Worm (Caenorhabditis elegans) whole organism, midembryonic: ENCODE data around the gene sre-16.

Experiments
- T22C8.4 ChIP-seq: fragments of 200-800 bp; sonication (Bioruptor generic); IDR thresholded peaks from 2 replicates; pipeline ENCODE4 v1.3.6; 2022; ENCODE audit warnings: missing genetic modification characterization, missing compliant biosample characterization
- cog-1 ChIP-seq: sonication (generic microtip); optimal IDR thresholded peaks from 2 replicates; lab custom pipeline; 2016; ENCODE audit warnings: missing genetic modification characterization, missing compliant biosample characterization
- flt-1 ChIP-seq: fragments of 200-800 bp; sonication (Bioruptor generic); IDR thresholded peaks from 2 replicates; pipeline ENCODE4 v1.3.6; 2022; ENCODE audit warnings: missing genetic modification characterization, missing compliant biosample characterization
- klf-2 ChIP-seq: fragments of 200-800 bp; sonication (Bioruptor generic); conservative IDR thresholded peaks from 2 replicates; pipeline ENCODE4 v1.3.6; 2022; ENCODE audit warnings: missing genetic modification reagents, missing genetic modification characterization, missing compliant biosample characterization
- med-1 ChIP-seq: sonication (generic microtip); optimal IDR thresholded peaks from 2 replicates; lab custom pipeline; 2017; ENCODE audit warnings: missing genetic modification characterization, mild to moderate bottlenecking, missing compliant biosample characterization, antibody characterized with exemption, missing genetic modification reagents; ENCODE audit not compliant: insufficient read depth
- ref-1 ChIP-seq: fragments of 200-800 bp; sonication (Bioruptor generic); conservative IDR thresholded peaks from 2 replicates; pipeline ENCODE4 v1.3.6; 2022; ENCODE audit warnings: missing genetic modification reagents, missing genetic modification characterization, missing compliant biosample characterization
- tab-1 ChIP-seq: fragments of 200-800 bp; sonication (Bioruptor generic); IDR thresholded peaks from 2 replicates; pipeline ENCODE4 v1.3.6; 2022; ENCODE audit warnings: missing genetic modification characterization, missing compliant biosample characterization
- ztf-23 ChIP-seq: fragments of 200-800 bp; sonication (Bioruptor generic); IDR thresholded peaks from 2 replicates; pipeline ENCODE4 v1.3.6; 2022; ENCODE audit warnings: missing genetic modification reagents, missing genetic modification characterization, missing compliant biosample characterization
- ztf-29 ChIP-seq: fragments of 200-800 bp; sonication (Bioruptor generic); IDR thresholded peaks from 2 replicates; pipeline ENCODE4 v1.3.6; 2022; ENCODE audit warnings: missing genetic modification reagents, missing genetic modification characterization, missing compliant biosample characterization

The sre-16 gene

ce11 chrIV:12236011-12236410 lies at the start of gene sre-16:
TSS of gene sre-16 (minus strand) at chrIV:12236111.
- no peak for TF ChIP-seq ztf-29
- TF ChIP-seq klf-2 = no peak
- TF ChIP-seq ztf-23 (GFP tag; lab: Robert Waterston, UW) = no peak

ce11 chrIV:12282873-12283272 lies 47.0 kb upstream of the sre-16 start, which contains the start of gene hpo-12:
TSS of gene hpo-12 (plus strand) at chrIV:12283173.
- TF ChIP-seq cog-1 (tag; lab: Kevin White, UChicago) = no peak
- TF ChIP-seq T22C8.4 (GFP tag; lab: Robert Waterston, UW) = no peak
- no peak for TF ChIP-seq ztf-29

ce11 chrIV:12282157-12282789 lies 46.4 kb upstream of the sre-16 start, which contains the start of the genes C42C1.12 and C42C1.19:
TSS of gene C42C1.12 (minus strand) at chrIV:12282207.
TSS of gene C42C1.19 (plus strand) at chrIV:12282739.
- TF ChIP-seq ztf-29 (no peak), flt-1 (GFP tag; lab: Robert Waterston, UW) (no peak), med-1 (GFP tag; lab: Kevin White, UChicago) (no peak), ref-1 (GFP tag; lab: Robert Waterston, UW) (no peak), klf-2 (no peak), ztf-23 (GFP tag; lab: Robert Waterston, UW) (no peak), T22C8.4 (GFP tag; lab: Robert Waterston, UW) (no peak), cog-1 (tag; lab: Kevin White, UChicago) (no peak), tab-1 (GFP tag; lab: Robert Waterston, UW) (no peak)

DNA sequence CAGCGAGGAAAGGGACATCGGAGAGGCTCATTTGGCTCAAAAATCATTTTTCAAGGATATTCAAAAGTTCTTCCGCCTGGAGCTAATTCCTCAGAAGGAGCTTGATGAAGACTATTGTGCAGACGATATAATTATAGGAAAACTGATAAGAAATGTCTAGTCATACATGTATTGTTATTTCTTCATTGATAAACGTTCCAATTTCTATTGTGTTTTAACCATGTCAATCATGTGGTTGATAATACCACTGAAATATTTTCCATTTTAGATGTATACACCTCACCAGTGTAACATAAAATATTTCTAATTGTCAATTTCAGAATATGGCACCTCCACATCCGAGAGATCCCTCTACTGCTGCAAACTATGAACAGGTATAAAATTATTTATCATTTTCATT lies 43.4 kb upstream of the sre-16 start, which contains the start of gene ltah-1.1:
Gene ltah-1.1, plus strand, starts transcription at position 283 of the 400 bp plus-strand sequence.
- TF ChIP-seq tab-1 (GFP tag; lab: Robert Waterston, UW) = no peak

DNA sequence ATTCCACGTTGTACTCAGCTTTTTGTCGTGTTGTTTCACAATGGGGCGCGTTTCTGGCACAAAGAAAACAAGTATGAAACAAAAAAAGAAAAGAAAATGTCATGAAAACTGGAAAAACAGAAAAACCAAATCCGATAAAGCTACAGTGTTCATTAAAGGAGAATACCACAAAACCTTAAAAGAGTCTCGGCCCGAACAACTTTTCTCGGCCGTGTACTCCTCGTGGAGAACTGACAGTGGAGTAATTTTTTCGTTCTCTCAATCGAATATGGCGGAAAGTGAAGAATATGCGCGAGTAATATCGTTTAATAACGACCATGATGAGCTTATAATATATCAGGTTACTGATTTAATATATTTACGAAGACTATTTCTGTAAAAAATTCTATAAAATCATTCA lies 42.6 kb upstream of the sre-16 start, which contains the start of the genes tag-335 and vkmt-1:
Gene tag-335, minus strand, starts transcription at position 88 of the 400 bp plus-strand sequence.
Gene vkmt-1, plus strand, starts transcription at position 219 of the 400 bp plus-strand sequence.
- no peak for TF ChIP-seq tab-1 (GFP tag; lab: Robert Waterston, UW)
- no peak for TF ChIP-seq T22C8.4 (GFP tag; lab: Robert Waterston, UW)
- TF ChIP-seq klf-2 = no peak

DNA sequence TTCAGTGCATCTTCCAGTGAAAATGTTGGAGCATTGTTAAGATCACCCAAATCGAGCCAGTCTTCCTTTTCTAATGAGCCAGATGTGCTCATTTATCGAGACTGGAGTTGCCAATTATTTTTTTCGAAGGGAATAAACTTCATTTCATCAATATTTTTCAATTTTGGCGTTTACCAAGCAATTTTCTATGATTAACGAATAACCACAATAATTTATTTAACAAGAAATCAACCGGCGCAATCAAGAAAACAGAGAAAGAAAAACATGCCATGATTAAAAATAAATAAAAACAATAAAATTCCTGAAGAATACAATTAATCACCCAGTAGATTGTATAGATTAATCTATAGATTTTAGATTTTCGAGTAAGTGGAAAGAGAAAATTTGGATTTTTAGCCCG lies 40.0 kb upstream of the sre-16 start, which contains the start of gene vps-8:
Gene vps-8, minus strand, starts transcription at position 101 of the 400 bp plus-strand sequence.
- no peak for TF ChIP-seq T22C8.4 (GFP tag; lab: Robert Waterston, UW)
- no peak for TF ChIP-seq flt-1 (GFP tag; lab: Robert Waterston, UW)
- TF ChIP-seq ztf-29 = no peak

DNA sequence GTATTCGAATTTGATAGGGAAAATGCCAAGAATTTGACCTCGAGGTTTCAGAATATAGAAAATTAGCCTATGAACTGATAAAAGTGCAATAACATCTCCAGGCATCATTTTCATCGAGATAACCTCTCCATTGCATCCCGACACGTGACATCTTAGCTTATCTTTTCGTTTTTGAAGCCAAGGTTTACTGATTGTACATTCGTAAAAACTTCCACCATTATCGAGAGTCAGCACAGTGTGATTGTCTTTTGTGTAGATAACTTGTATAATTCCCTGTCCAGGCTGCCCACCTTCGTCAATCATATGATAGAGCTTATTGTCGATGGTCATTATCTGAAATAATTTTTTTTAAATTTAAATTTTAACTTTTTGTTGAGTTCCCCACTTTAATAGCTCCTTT lies 38.5 kb upstream of the sre-16 start:
- no peak for TF ChIP-seq med-1 (GFP tag; lab: Kevin White, UChicago)
- TF ChIP-seq flt-1 (GFP tag; lab: Robert Waterston, UW) = no peak
- TF ChIP-seq T22C8.4 (GFP tag; lab: Robert Waterston, UW) = no peak
- no peak for TF ChIP-seq ztf-23 (GFP tag; lab: Robert Waterston, UW)
- no peak for TF ChIP-seq tab-1 (GFP tag; lab: Robert Waterston, UW)
- no peak for TF ChIP-seq ztf-29
- TF ChIP-seq klf-2 = no peak
- no peak for TF ChIP-seq ref-1 (GFP tag; lab: Robert Waterston, UW)
- no peak for TF ChIP-seq cog-1 (tag; lab: Kevin White, UChicago)

ce11 chrIV:12270392-12270791 lies 34.5 kb upstream of the sre-16 start, which contains the start of gene C42C1.3:
TSS of gene C42C1.3 (minus strand) at chrIV:12270492.
- TF ChIP-seq flt-1 (GFP tag; lab: Robert Waterston, UW) (no peak), med-1 (GFP tag; lab: Kevin White, UChicago) (no peak), ref-1 (GFP tag; lab: Robert Waterston, UW) (no peak), ztf-23 (GFP tag; lab: Robert Waterston, UW) (no peak), ztf-29 (no peak), cog-1 (tag; lab: Kevin White, UChicago) (no peak), klf-2 (no peak), T22C8.4 (GFP tag; lab: Robert Waterston, UW) (no peak), tab-1 (GFP tag; lab: Robert Waterston, UW) (no peak)

- TF ChIP-seq ztf-29 (peak; percentile 53; the same call in 1 of the 2 replicates), T22C8.4 (GFP tag; lab: Robert Waterston, UW) (0 out of 2 replicates have a peak, but pooled peaks have one; percentile 20), ztf-23 (GFP tag; lab: Robert Waterston, UW) (peak; percentile 61; the same call in 1 of the 2 replicates), ref-1 (GFP tag; lab: Robert Waterston, UW) (no peak), klf-2 (no peak), cog-1 (tag; lab: Kevin White, UChicago) (peak; percentile 37), tab-1 (GFP tag; lab: Robert Waterston, UW) (no peak), med-1 (GFP tag; lab: Kevin White, UChicago) (no peak), flt-1 (GFP tag; lab: Robert Waterston, UW) (no peak; the same call in none of the 2 replicates)
These were observed 32.5 kb upstream of the sre-16 start, which contains the start of the genes ppm-1.H and rpl-34 for ce11 chrIV:12268272-12269045. TSS of gene ppm-1.H (minus strand) at chrIV:12268322. TSS of gene rpl-34 (plus strand) at chrIV:12268995.

DNA sequence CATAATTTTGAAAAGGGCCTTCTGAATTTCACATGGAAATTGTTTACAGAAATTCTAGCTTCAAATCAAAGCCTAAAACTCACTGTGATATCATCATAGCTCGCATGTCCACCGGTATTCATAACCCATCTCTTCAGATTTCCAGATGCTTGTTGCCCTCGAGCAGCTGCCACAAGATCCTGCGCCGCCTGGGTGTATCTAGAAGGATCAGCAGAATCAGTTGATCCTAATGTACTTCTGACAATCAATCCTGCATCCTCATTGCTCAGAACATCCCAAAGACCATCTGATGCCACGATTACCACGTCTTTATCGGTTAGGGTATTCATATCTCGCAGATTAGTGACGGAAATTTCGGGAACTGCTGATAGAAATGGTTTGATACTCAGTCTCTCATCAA lies 30.0 kb upstream of the sre-16 start:
- TF ChIP-seq med-1 (GFP tag; lab: Kevin White, UChicago) = no peak
- TF ChIP-seq tab-1 (GFP tag; lab: Robert Waterston, UW) = no peak
- TF ChIP-seq ztf-23 (GFP tag; lab: Robert Waterston, UW) = no peak
- no peak for TF ChIP-seq klf-2
